Worm (Caenorhabditis elegans) whole organism, late embryonic: Measurements from ENCODE around the gene C54F6.5.

Source experiments
- C38D4.7 ChIP-seq: fragments of 200-800 bp; sonication (Bioruptor generic); optimal IDR thresholded peaks from 2 replicates; lab custom pipeline; 2018; ENCODE audit warnings: mild to moderate bottlenecking, missing genetic modification characterization, moderate library complexity, missing compliant biosample characterization
- F13H6.1 ChIP-seq: sonication (generic microtip); optimal IDR thresholded peaks from 2 replicates; lab custom pipeline; 2016; ENCODE audit warnings: missing genetic modification characterization, missing compliant biosample characterization
- T23F11.4 ChIP-seq: fragments of 200-800 bp; sonication (Bioruptor generic); optimal IDR thresholded peaks from 2 replicates; lab custom pipeline; 2018; ENCODE audit warnings: mild to moderate bottlenecking, missing genetic modification characterization, missing compliant biosample characterization
- Y22D7AL.16 ChIP-seq: sonication (generic microtip); optimal IDR thresholded peaks from 2 replicates; lab custom pipeline; 2016; ENCODE audit warnings: missing genetic modification characterization, missing compliant biosample characterization
- ama-1 ChIP-seq: fragments of 150-350 bp; optimal IDR thresholded peaks from 2 replicates; lab custom pipeline; 2014
- ceh-14 ChIP-seq: sonication (generic microtip); optimal IDR thresholded peaks from 2 replicates; lab custom pipeline; 2016; ENCODE audit warnings: missing genotype, missing genetic modification characterization, missing compliant biosample characterization
- ceh-2 ChIP-seq: sonication (generic microtip); optimal IDR thresholded peaks from 2 replicates; lab custom pipeline; 2016; ENCODE audit warnings: missing genotype, missing genetic modification characterization, missing compliant biosample characterization
- ceh-22 ChIP-seq: sonication (generic microtip); optimal IDR thresholded peaks from 2 replicates; lab custom pipeline; 2017; ENCODE audit warnings: missing biosample characterization, missing genetic modification characterization
- ceh-30 ChIP-seq: fragments of 150-350 bp; optimal IDR thresholded peaks from 2 replicates; lab custom pipeline; 2014; ENCODE audit warnings: missing biosample characterization, missing genetic modification characterization
- ceh-31 ChIP-seq: sonication (generic microtip); optimal IDR thresholded peaks from 2 replicates; lab custom pipeline; 2016; ENCODE audit warnings: missing genetic modification characterization, missing compliant biosample characterization
- ceh-48 ChIP-seq: sonication (generic microtip); optimal IDR thresholded peaks from 2 replicates; lab custom pipeline; 2016; ENCODE audit warnings: missing genetic modification characterization, inconsistent platforms, missing compliant biosample characterization
- ceh-9 ChIP-seq: sonication (generic microtip); optimal IDR thresholded peaks from 2 replicates; lab custom pipeline; 2016; ENCODE audit warnings: mild to moderate bottlenecking, missing genetic modification characterization, inconsistent platforms, missing compliant biosample characterization
- che-1 ChIP-seq: sonication (generic microtip); optimal IDR thresholded peaks from 2 replicates; lab custom pipeline; 2016; ENCODE audit warnings: mild to moderate bottlenecking, missing genetic modification characterization, missing compliant biosample characterization
- elt-2 ChIP-seq: sonication (generic microtip); optimal IDR thresholded peaks from 2 replicates; lab custom pipeline; 2016; ENCODE audit warnings: missing genetic modification reagents, missing genetic modification characterization, missing compliant biosample characterization
- ets-4 ChIP-seq: sonication (generic microtip); optimal IDR thresholded peaks from 2 replicates; lab custom pipeline; 2016; ENCODE audit warnings: missing genetic modification characterization, missing compliant biosample characterization
- fkh-6 ChIP-seq: sonication (generic microtip); optimal IDR thresholded peaks from 2 replicates; lab custom pipeline; 2016; ENCODE audit warnings: missing genetic modification characterization, missing compliant biosample characterization
- hlh-30 ChIP-seq: sonication (generic microtip); optimal IDR thresholded peaks from 2 replicates; lab custom pipeline; 2017; ENCODE audit warnings: antibody characterized with exemption, missing genetic modification characterization, missing compliant biosample characterization; ENCODE audit not compliant: insufficient read depth
- lim-6 ChIP-seq: sonication (generic microtip); optimal IDR thresholded peaks from 2 replicates; lab custom pipeline; 2016; ENCODE audit warnings: missing genetic modification characterization, missing compliant biosample characterization
- lin-11 ChIP-seq: fragments of 200-800 bp; sonication (Bioruptor generic); optimal IDR thresholded peaks from 2 replicates; lab custom pipeline; 2018; ENCODE audit warnings: mild to moderate bottlenecking, missing genetic modification characterization, missing compliant biosample characterization
- madf-2 ChIP-seq: sonication (generic microtip); optimal IDR thresholded peaks from 2 replicates; lab custom pipeline; 2017; ENCODE audit warnings: missing genetic modification characterization, missing compliant biosample characterization
- nfya-1 ChIP-seq: sonication (generic microtip); optimal IDR thresholded peaks from 2 replicates; lab custom pipeline; 2017; ENCODE audit warnings: missing genetic modification characterization, mild to moderate bottlenecking, missing compliant biosample characterization, antibody characterized with exemption, moderate library complexity
- nhr-11 ChIP-seq: fragments of 150-350 bp; optimal IDR thresholded peaks from 2 replicates; lab custom pipeline; 2014; ENCODE audit warnings: missing biosample characterization, missing genetic modification characterization
- odd-2 ChIP-seq: sonication (generic microtip); optimal IDR thresholded peaks from 2 replicates; lab custom pipeline; 2017; ENCODE audit warnings: antibody characterized with exemption, mild to moderate bottlenecking, missing genetic modification characterization, missing compliant biosample characterization
- pha-2 ChIP-seq: sonication (generic microtip); optimal IDR thresholded peaks from 2 replicates; lab custom pipeline; 2017; ENCODE audit warnings: mild to moderate bottlenecking, missing genetic modification characterization, missing compliant biosample characterization
- pha-4 ChIP-seq: fragments of 150-350 bp; optimal IDR thresholded peaks from 2 replicates; lab custom pipeline; 2018; ENCODE audit warnings: missing biosample characterization, missing genetic modification reagents, missing genetic modification characterization
- pqm-1 ChIP-seq: sonication (generic microtip); optimal IDR thresholded peaks from 2 replicates; lab custom pipeline; 2016; ENCODE audit warnings: missing genetic modification characterization, missing compliant biosample characterization
- rnt-1 ChIP-seq: sonication (generic microtip); optimal IDR thresholded peaks from 2 replicates; lab custom pipeline; 2016; ENCODE audit warnings: missing genetic modification characterization, missing compliant biosample characterization
- sdc-2 ChIP-seq: sonication (generic microtip); optimal IDR thresholded peaks from 2 replicates; lab custom pipeline; 2016; ENCODE audit warnings: missing genotype, missing genetic modification characterization, missing compliant biosample characterization
- sox-2 ChIP-seq: fragments of 200-800 bp; sonication (Bioruptor generic); IDR thresholded peaks from 2 replicates; pipeline ENCODE4 v1.3.6; 2022; ENCODE audit warnings: missing genetic modification reagents, missing genetic modification characterization, missing compliant biosample characterization
- sox-4 ChIP-seq: sonication (generic microtip); optimal IDR thresholded peaks from 2 replicates; lab custom pipeline; 2017; ENCODE audit warnings: mild to moderate bottlenecking, missing genetic modification characterization, inconsistent platforms, missing compliant biosample characterization
- tbx-2 ChIP-seq: sonication (generic microtip); optimal IDR thresholded peaks from 2 replicates; lab custom pipeline; 2016; ENCODE audit warnings: missing genetic modification characterization, missing compliant biosample characterization
- tbx-7 ChIP-seq: sonication (generic microtip); optimal IDR thresholded peaks from 2 replicates; lab custom pipeline; 2016; ENCODE audit warnings: missing genotype, missing genetic modification characterization, missing compliant biosample characterization
- ttx-3 ChIP-seq: sonication (generic microtip); optimal IDR thresholded peaks from 2 replicates; lab custom pipeline; 2016; ENCODE audit warnings: missing genetic modification reagents, missing genetic modification characterization, missing compliant biosample characterization
- unc-3 ChIP-seq, 2 experiments: fragments of 200-800 bp in 1 of 2; sonication (Bioruptor generic) in 1 of 2; sonication (generic microtip) in 1 of 2; conservative IDR thresholded peaks in 1 of 2; optimal IDR thresholded peaks in 1 of 2; 2 replicates each; pipeline versions ENCODE4 v1.3.6 to Lab custom; 2016 to 2022; ENCODE audit warnings: missing compliant biosample characterization in 2 of 2, missing genetic modification characterization in 2 of 2, missing genetic modification reagents in 1 of 2
- zip-5 ChIP-seq: sonication (generic microtip); optimal IDR thresholded peaks from 2 replicates; lab custom pipeline; 2016; ENCODE audit warnings: missing genetic modification characterization, missing compliant biosample characterization
- ztf-16 ChIP-seq: sonication (generic microtip); optimal IDR thresholded peaks from 2 replicates; lab custom pipeline; 2017; ENCODE audit warnings: missing genetic modification characterization, missing compliant biosample characterization

C54F6.5 gene

DNA sequence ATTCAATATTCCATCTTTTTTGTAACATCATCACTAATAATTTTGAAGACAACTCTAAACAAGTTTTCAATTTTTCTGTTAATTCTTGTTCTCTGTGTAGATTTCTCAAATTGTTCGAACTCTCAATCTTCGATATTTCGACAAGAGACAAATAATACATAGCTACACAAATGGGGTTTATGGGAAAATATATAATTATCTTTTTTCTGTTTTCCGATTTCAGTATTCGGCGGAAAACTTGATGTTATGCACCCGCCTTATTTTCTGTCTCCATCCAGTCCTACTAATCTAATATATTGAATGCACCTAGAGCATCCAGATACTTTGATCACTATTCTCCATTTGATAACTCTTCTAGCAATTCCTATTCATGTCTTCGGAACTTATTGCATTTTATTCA is 10.1 kb downstream of the C54F6.5 start, which contains the start of gene srh-268:
Gene srh-268 (plus strand): TSS at position 301 of the 400 bp plus-strand sequence.
- TF ChIP-seq pqm-1 = no peak
- TF ChIP-seq pha-4 (tag; lab: Kevin White, UChicago) = no peak
- no peak for TF ChIP-seq C38D4.7 (GFP tag; lab: Kevin White, UChicago)
- TF ChIP-seq T23F11.4 (GFP tag; lab: Kevin White, UChicago) = no peak
- TF ChIP-seq ceh-22 (tag; lab: Kevin White, UChicago) = no peak
- TF ChIP-seq lim-6 (tag; lab: Kevin White, UChicago) = no peak
- TF ChIP-seq tbx-7 (tag; lab: Kevin White, UChicago) = no peak
- TF ChIP-seq rnt-1 = no peak

DNA sequence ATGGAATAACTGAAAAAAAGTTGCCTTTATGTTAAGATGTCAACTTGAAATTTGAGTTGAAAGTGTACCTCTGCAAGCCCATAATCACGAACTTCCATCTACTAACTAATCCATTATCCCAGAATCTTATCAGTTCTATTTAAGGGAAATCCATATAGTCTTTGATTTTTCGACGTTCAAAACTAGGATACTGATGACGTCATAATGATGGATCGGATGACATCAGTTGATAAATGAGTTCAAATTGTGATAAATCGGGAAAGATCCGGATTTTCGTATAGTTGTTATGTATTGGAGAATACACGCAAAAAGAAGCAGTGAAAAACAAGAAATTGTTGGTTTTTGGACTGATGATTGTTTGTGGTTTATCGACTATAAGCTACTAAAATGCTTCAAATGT is 14.8 kb downstream of the C54F6.5 start:
- no peak for TF ChIP-seq sox-4 (tag; lab: Kevin White, UChicago)
- no peak for TF ChIP-seq F13H6.1
- TF ChIP-seq madf-2 (tag; lab: Kevin White, UChicago) = no peak
- no peak for TF ChIP-seq ama-1 (lab: Kevin White, UChicago)
- TF ChIP-seq lim-6 (tag; lab: Kevin White, UChicago) = no peak
- no peak for TF ChIP-seq lin-11 (tag; lab: Kevin White, UChicago)
- no peak for TF ChIP-seq zip-5 (tag; lab: Kevin White, UChicago)
- TF ChIP-seq nhr-11 = no peak
- no peak for TF ChIP-seq T23F11.4 (GFP tag; lab: Kevin White, UChicago)
- TF ChIP-seq ztf-16 (tag; lab: Kevin White, UChicago) = no peak
- TF ChIP-seq ceh-30 = no peak
- TF ChIP-seq ceh-31 (tag; lab: Kevin White, UChicago) = no peak
- TF ChIP-seq ceh-9 (tag; lab: Kevin White, UChicago) = no peak
- no peak for TF ChIP-seq nfya-1 (tag; lab: Kevin White, UChicago)
- TF ChIP-seq pha-2 (tag; lab: Kevin White, UChicago) = no peak
- TF ChIP-seq ceh-14 (tag; lab: Kevin White, UChicago) = no peak
- TF ChIP-seq, all 69 proteins: peak for 0

DNA sequence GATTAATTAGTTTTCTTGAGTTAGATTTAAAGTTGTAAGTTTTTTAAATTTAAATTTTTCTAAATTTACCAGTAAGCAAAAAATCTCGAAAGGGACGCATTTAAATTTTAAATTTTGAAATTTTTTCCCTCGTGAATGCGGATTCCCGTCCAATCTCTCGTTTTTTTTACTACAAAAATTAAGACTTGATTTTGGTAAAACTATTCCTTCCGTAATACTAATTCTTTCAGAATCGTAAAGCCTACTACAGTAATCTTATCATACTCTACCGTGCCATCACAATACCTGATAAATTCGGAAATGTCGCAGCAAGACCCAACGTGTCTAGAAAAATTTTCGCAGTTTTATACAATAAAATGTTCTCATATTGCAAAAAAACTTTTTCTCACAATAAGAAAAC is 16.3 kb downstream of the C54F6.5 start, which contains the start of the genes C54F6.19 and nhx-3:
Gene C54F6.19 (plus strand): TSS at position 301 of the 400 bp plus-strand sequence.
Gene nhx-3 (minus strand): TSS at position 337 of the 400 bp plus-strand sequence.
- TF ChIP-seq tbx-7 (tag; lab: Kevin White, UChicago) = no peak
- no peak for TF ChIP-seq unc-3 (GFP tag; conservative IDR thresholded peaks at IDR 0.05; lab: Robert Waterston, UW)
- no peak for TF ChIP-seq unc-3 (tag; optimal IDR thresholded peaks at IDR 0.05; lab: Kevin White, UChicago)
- TF ChIP-seq sdc-2 = no peak

DNA sequence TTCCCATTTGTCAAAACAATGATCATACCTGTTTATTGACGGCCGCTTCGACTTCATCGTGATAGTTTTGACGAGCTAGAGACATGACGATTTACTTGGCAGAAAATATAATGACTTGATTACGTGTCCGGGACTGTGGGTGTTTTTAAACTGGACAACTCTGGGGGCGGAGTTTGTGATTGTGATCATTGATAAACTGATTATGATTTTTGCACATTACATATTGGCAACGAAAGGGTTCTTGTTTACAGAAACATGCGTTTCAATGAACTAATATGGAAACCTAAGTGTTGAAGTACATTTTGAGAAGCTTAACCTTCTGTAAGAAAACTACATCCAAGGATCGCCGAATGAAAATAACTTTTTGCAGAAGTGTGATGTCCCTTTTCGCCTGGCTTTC is 18.6 kb downstream of the C54F6.5 start, which contains the start of gene ftn-1:
Gene ftn-1 (minus strand): TSS at position 101 of the 400 bp plus-strand sequence.
- TF ChIP-seq sox-2 = no peak
- TF ChIP-seq tbx-7 (tag; lab: Kevin White, UChicago) = no peak
- TF ChIP-seq ttx-3 (tag; lab: Kevin White, UChicago) = no peak
- TF ChIP-seq ceh-9 (tag; lab: Kevin White, UChicago) = no peak
- no peak for TF ChIP-seq ceh-2
- no peak for TF ChIP-seq zip-5 (tag; lab: Kevin White, UChicago)
- TF ChIP-seq ceh-48 (tag; lab: Kevin White, UChicago) = no peak
- TF ChIP-seq che-1 (tag; lab: Kevin White, UChicago) = no peak
- TF ChIP-seq ceh-14 (tag; lab: Kevin White, UChicago) = no peak
- no peak for TF ChIP-seq odd-2
- no peak for TF ChIP-seq Y22D7AL.16 (tag; lab: Kevin White, UChicago)
- TF ChIP-seq sdc-2 = no peak
- TF ChIP-seq fkh-6 (tag; lab: Kevin White, UChicago) = no peak

DNA sequence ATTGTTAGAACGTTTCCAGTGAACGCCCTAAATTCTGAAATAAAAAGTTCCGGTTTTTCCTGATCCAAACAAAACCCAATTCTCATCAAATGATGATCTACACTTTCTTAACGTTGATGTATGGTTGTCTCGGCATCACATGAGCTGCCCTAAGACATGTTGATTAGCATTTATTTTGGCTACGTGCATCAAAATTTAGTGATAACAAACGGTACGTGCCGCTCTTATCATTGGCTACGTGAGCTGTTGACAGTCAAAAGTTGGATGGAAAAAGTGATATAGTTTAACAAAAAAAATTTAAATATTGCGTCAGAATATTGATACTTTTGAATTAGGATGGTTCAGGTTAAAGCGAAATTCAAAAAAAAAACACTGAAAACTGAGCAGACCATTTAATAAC is 19.1 kb downstream of the C54F6.5 start:
- TF ChIP-seq ets-4 (tag; lab: Kevin White, UChicago) (no peak), elt-2 (peak; percentile 72), tbx-2 (tag; lab: Kevin White, UChicago) (no peak), hlh-30 (tag; lab: Kevin White, UChicago) (no peak)
